Fruit fly (Drosophila melanogaster): ENCODE data around the gene Bhmt.

The Bhmt gene

DNA sequence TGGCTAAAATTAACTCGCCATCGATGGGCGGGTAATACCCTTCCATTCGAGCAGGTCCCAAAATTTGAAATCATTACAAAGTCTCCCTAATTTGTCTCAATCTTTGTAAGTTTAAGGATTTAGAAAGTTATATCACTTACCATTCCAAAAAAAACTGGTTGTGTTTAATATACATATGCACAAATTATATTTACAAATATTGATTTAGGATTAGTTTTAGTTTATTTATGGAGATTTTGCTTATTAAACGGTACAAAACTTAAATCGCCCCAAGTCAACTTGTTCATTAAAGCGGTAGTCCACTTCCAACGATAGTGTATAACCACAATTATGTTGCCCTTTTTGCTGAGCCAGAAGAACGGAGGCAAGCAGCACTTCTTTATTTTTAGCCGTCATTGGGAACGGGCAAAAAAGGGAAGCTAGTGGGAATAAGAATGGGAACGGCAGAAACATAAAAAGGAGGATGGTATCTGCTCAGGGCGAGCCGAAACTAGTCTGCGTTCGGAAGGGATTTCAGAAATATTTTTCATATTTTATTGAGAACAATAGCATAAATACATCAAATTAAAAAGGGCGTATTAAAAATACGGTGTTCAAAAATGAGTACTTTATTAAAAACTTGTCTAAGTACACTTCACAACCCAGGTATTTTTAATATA is 8.9 kb downstream of the Bhmt start (continued):
- TF ChIP-seq fd59A (GFP tag; optimal IDR thresholded peaks at IDR 0.05), result peak; percentile 86
- no peak for TF ChIP-seq Hr38 (GFP tag; optimal IDR thresholded peaks at IDR 0.05)
- peak; percentile 92 for TF ChIP-seq esn (GFP tag; optimal IDR thresholded peaks at IDR 0.05)
- peak; percentile 89 for TF ChIP-seq CG3032 (tag; optimal IDR thresholded peaks at IDR 0.05)
- TF ChIP-seq CG15336 (GFP tag; IDR thresholded peaks at IDR 0.05), result peak; percentile 87
- peak; percentile 79 for TF ChIP-seq CG3919 (GFP tag; optimal IDR thresholded peaks at IDR 0.05)
- peak; percentile 83 for TF ChIP-seq achi (GFP tag; optimal IDR thresholded peaks at IDR 0.05)
- peak; percentile 85 for TF ChIP-seq CG6792 (GFP tag; optimal IDR thresholded peaks at IDR 0.05)
- peak; percentile 81 for TF ChIP-seq CG10669 (GFP tag; optimal IDR thresholded peaks at IDR 0.05)
- TF ChIP-seq ss (GFP tag; optimal IDR thresholded peaks at IDR 0.05), result peak; percentile 84 to 85
- no peak for TF ChIP-seq CG11294 (GFP tag; IDR thresholded peaks at IDR 0.05)
- peak; percentile 43 for TF ChIP-seq CG11902 (GFP tag; optimal IDR thresholded peaks at IDR 0.05)
- TF ChIP-seq CG6854 (GFP tag; optimal IDR thresholded peaks at IDR 0.05), result no peak
- peak; percentile 38 for TF ChIP-seq dac (GFP tag; optimal IDR thresholded peaks at IDR 0.05)
- peak; percentile 64 for TF ChIP-seq Ets21C (GFP tag; optimal IDR thresholded peaks at IDR 0.05)
- peak; percentile 84 for TF ChIP-seq OdsH (GFP tag; optimal IDR thresholded peaks at IDR 0.05)
- TF ChIP-seq Smox (GFP tag; optimal IDR thresholded peaks at IDR 0.05), result peak; percentile 82
- peak; percentile 89 for TF ChIP-seq pdm3 (GFP tag; optimal IDR thresholded peaks at IDR 0.05)
- peak; percentile 81 for TF ChIP-seq CG31627 (GFP tag; optimal IDR thresholded peaks at IDR 0.05)
- TF ChIP-seq Blimp-1 (GFP tag; optimal IDR thresholded peaks at IDR 0.05), result peak; percentile 38
- peak; percentile 85 for TF ChIP-seq lz (GFP tag; optimal IDR thresholded peaks at IDR 0.05)
- TF ChIP-seq fd85E (GFP tag; optimal IDR thresholded peaks at IDR 0.05), result no peak
- peak; percentile 82 for TF ChIP-seq Eip75B (GFP tag; optimal IDR thresholded peaks at IDR 0.05)
- no peak for TF ChIP-seq Eip93F (GFP tag; optimal IDR thresholded peaks at IDR 0.05)
- TF ChIP-seq eg (GFP tag; IDR thresholded peaks at IDR 0.05), result peak; percentile 52; the same call in 2 of the 3 replicates
- TF ChIP-seq Sox15 (GFP tag; optimal IDR thresholded peaks at IDR 0.05), result peak; percentile 52
- TF ChIP-seq CG8632 (GFP tag; optimal IDR thresholded peaks at IDR 0.05), result peak; percentile 86
- peak; percentile 81 for TF ChIP-seq Hr4 (GFP tag; optimal IDR thresholded peaks at IDR 0.05)
- TF ChIP-seq topi (GFP tag; optimal IDR thresholded peaks at IDR 0.05), result peak; percentile 82

DNA sequence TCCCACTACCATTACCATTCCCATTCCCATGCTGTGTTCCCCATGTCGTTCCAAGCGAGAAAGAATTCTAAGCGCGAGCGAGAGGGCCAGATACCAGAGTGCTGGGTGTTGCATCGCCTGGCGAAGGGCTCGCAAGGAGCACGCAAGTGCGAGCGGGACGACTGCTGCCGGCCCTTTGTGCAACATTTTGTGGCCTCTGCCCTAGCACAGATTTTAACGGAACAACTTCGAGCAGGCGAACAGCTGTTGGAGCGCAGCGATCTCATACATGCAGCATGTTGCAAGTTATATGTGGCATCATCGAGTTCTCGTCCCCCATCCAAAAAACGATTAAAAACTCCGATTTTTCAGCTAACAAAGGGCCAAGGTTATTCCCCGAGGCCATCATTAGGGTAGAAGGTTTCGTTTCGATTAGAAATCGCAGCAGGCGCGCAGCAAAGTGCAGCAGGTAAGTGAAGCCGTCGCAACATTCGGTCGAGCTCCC is 9.6 kb downstream of the Bhmt start:
- TF ChIP-seq ss (GFP tag; optimal IDR thresholded peaks at IDR 0.05), result no peak
- TF ChIP-seq dsx (GFP tag; optimal IDR thresholded peaks at IDR 0.05; ENCODE audit: poor library complexity, severe bottlenecking), result peak; percentile 96
- TF ChIP-seq svp (GFP tag), result peak; percentile 67

DNA sequence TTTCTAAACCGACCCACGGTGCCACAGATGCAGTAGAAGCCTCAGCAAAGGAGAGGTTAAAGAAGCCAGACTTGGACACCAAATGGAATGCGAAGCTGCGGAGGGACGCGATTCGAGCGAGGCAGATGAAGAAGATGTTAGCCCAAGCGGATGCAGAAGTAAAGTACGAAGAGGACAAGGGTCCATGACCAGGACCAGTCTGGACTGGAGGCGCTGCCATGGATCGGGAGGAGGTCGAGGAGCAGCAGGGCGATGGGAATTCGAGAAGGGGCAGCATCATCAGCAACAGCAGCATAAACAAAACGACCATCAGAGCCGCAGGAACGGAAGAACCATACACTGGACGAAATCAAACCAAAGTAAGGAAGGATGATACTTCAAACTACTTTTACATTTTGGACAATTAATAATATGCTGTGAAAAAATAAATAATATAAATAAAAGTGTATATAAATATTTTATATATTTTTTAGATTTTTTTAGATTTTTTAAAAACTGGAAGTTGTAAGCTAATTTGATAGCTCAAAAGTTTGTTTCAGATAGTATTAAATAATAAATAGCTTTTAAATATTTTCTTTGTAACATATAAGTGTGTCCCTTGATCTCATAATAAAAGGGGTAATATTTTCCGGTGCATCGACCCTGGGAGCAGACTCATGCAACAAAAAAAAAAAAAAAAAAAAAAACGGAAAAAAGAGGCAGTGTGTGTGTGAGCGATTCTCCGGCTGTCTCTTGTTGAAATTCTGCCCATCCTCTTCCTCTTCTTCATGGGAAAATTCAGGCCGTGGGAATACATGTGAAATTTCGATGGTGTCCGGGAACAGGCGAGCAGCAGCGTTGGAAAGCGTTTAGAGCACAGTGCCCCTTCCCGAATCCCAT is 10.2 kb downstream of the Bhmt start:
- TF ChIP-seq topi (GFP tag; optimal IDR thresholded peaks at IDR 0.05), result peak; percentile 61
- TF ChIP-seq Smox (GFP tag; optimal IDR thresholded peaks at IDR 0.05), result peak; percentile 52
- peak; percentile 43 for TF ChIP-seq CG4318 (GFP tag; optimal IDR thresholded peaks at IDR 0.05)
- peak; percentile 19 for TF ChIP-seq CG8319 (GFP tag; optimal IDR thresholded peaks at IDR 0.05)
- peak; percentile 68 for TF ChIP-seq lz (GFP tag; optimal IDR thresholded peaks at IDR 0.05)
- no peak for TF ChIP-seq Ets21C (GFP tag; optimal IDR thresholded peaks at IDR 0.05)
- TF ChIP-seq OdsH (GFP tag; optimal IDR thresholded peaks at IDR 0.05), result peak; percentile 78
- peak; percentile 94 for TF ChIP-seq Ets96B (tag; optimal IDR thresholded peaks at IDR 0.05)
- peak; percentile 72 for TF ChIP-seq CG32006 (GFP tag; optimal IDR thresholded peaks at IDR 0.05)
- TF ChIP-seq Hr38 (GFP tag; optimal IDR thresholded peaks at IDR 0.05), result no peak
- TF ChIP-seq CG1621 (tag; optimal IDR thresholded peaks at IDR 0.05), result peak; percentile 47
- peak; percentile 47 for TF ChIP-seq vri (GFP tag; optimal IDR thresholded peaks at IDR 0.05)
- TF ChIP-seq Sox14 (GFP tag; optimal IDR thresholded peaks at IDR 0.05), result peak; percentile 1
- no peak for TF ChIP-seq eg (GFP tag; IDR thresholded peaks at IDR 0.05)
- TF ChIP-seq esn (GFP tag; optimal IDR thresholded peaks at IDR 0.05), result peak; percentile 86
- peak; percentile 66 for TF ChIP-seq CG15336 (GFP tag; IDR thresholded peaks at IDR 0.05)
- peak; percentile 46 for TF ChIP-seq Sox102F (GFP tag; optimal IDR thresholded peaks at IDR 0.05)
- TF ChIP-seq CG10669 (GFP tag; optimal IDR thresholded peaks at IDR 0.05), result peak; percentile 75
- no peak for TF ChIP-seq fkh (GFP tag; optimal IDR thresholded peaks at IDR 0.05)
- peak; percentile 24 for TF ChIP-seq fd59A (GFP tag; optimal IDR thresholded peaks at IDR 0.05)
- TF ChIP-seq Eip93F (GFP tag; optimal IDR thresholded peaks at IDR 0.05), result peak; percentile 42
- TF ChIP-seq acj6 (GFP tag; optimal IDR thresholded peaks at IDR 0.05), result peak; percentile 82
- TF ChIP-seq Eip75B (GFP tag; optimal IDR thresholded peaks at IDR 0.05), result peak; percentile 2
- no peak; the same call in 1 of the 2 replicates for TF ChIP-seq CG11294 (GFP tag; IDR thresholded peaks at IDR 0.05)
- peak; percentile 88 for TF ChIP-seq dsx (GFP tag; optimal IDR thresholded peaks at IDR 0.05; ENCODE audit: poor library complexity, severe bottlenecking)
- TF ChIP-seq CG34406 (GFP tag; optimal IDR thresholded peaks at IDR 0.05), result peak; percentile 86
